Worm (Caenorhabditis elegans): ENCODE measurements around the gene F45G2.7.

The F45G2.7 gene

ce11 chrIII:13464493-13465362 lies 30.4 kb upstream of the F45G2.7 start, which contains the start of gene kel-3 (continued):
- peak; percentile 70 for TF ChIP-seq mes-2 (tag; optimal IDR thresholded peaks at IDR 0.05; ENCODE audit: poor library complexity, severe bottlenecking)
- peak; percentile 96 for TF ChIP-seq zfp-3 (GFP tag; conservative IDR thresholded peaks at IDR 0.05)
- no peak for TF ChIP-seq ceh-28 (tag; optimal IDR thresholded peaks at IDR 0.05)
- TF ChIP-seq ama-1 (optimal IDR thresholded peaks at IDR 0.05): peak; percentile 99
- TF ChIP-seq nhr-77 (tag; optimal IDR thresholded peaks at IDR 0.05): peak; percentile 88
- peak; percentile 70 for TF ChIP-seq tra-1 (GFP tag; IDR thresholded peaks at IDR 0.05)
- TF ChIP-seq nhr-102 (tag; optimal IDR thresholded peaks at IDR 0.05): peak; percentile 90
- TF ChIP-seq set-16 (GFP tag; IDR thresholded peaks at IDR 0.05): no peak

- no peak for TF ChIP-seq Y5F2A.4 (GFP tag; optimal IDR thresholded peaks at IDR 0.05)
- TF ChIP-seq F10B5.3 (tag; optimal IDR thresholded peaks at IDR 0.05): peak; percentile 70
- TF ChIP-seq R02D3.7 (tag; optimal IDR thresholded peaks at IDR 0.05): no peak
- 0 out of 2 replicates have a peak, but pooled peaks have one; percentile 43 for TF ChIP-seq snpc-1.2 (GFP tag; IDR thresholded peaks at IDR 0.05)
- peak; percentile 93 for TF ChIP-seq nhr-42 (GFP tag; IDR thresholded peaks at IDR 0.05)
- TF ChIP-seq daf-8 (GFP tag; IDR thresholded peaks at IDR 0.05): no peak
- TF ChIP-seq unc-62 (GFP tag; optimal IDR thresholded peaks at IDR 0.05 in 1 of 2): peak in 1 of 2 experiments; percentile 82
- no peak for TF ChIP-seq unc-62 (tag; optimal IDR thresholded peaks at IDR 0.05)
- TF ChIP-seq nhr-11 (tag; optimal IDR thresholded peaks at IDR 0.05): peak; percentile 89
- peak; percentile 89 for TF ChIP-seq lin-38 (GFP tag; IDR thresholded peaks at IDR 0.05)
- peak; percentile 91 for TF ChIP-seq hlh-30 (tag; optimal IDR thresholded peaks at IDR 0.05; ENCODE audit: insufficient read depth)
- no peak for TF ChIP-seq cey-2 (tag; optimal IDR thresholded peaks at IDR 0.05; ENCODE audit: borderline replicate concordance, insufficient read depth)
- no peak for TF ChIP-seq nhr-76 (tag; optimal IDR thresholded peaks at IDR 0.05)
- TF ChIP-seq rbr-2 (tag; optimal IDR thresholded peaks at IDR 0.05): peak; percentile 92
- peak; percentile 95 for TF ChIP-seq mes-2 (tag; optimal IDR thresholded peaks at IDR 0.05; ENCODE audit: poor library complexity, severe bottlenecking)
- no peak for TF ChIP-seq zag-1 (tag; optimal IDR thresholded peaks at IDR 0.05)
- peak; percentile 47 for TF ChIP-seq jun-1 (tag; optimal IDR thresholded peaks at IDR 0.05)
- peak; percentile 45; the same call in 1 of the 2 replicates for TF ChIP-seq lin-1 (GFP tag; IDR thresholded peaks at IDR 0.05)
- peak; percentile 81 for TF ChIP-seq unc-130 (GFP tag; optimal IDR thresholded peaks at IDR 0.05)
- peak; percentile 94 for TF ChIP-seq mep-1 (tag; optimal IDR thresholded peaks at IDR 0.05)
- TF ChIP-seq F37D6.2 (tag; optimal IDR thresholded peaks at IDR 0.05): peak; percentile 85
- TF ChIP-seq hif-1 (tag; optimal IDR thresholded peaks at IDR 0.05): peak in 1 of 2 experiments; percentile 90
- TF ChIP-seq nhr-237 (tag; optimal IDR thresholded peaks at IDR 0.05): no peak
- 0 out of 2 replicates have a peak, but pooled peaks have one; percentile 36 for TF ChIP-seq php-3 (GFP tag; IDR thresholded peaks at IDR 0.05)
- TF ChIP-seq ctbp-1 (GFP tag; IDR thresholded peaks at IDR 0.05): peak; percentile 75
- no peak for TF ChIP-seq dmd-9 (GFP tag; IDR thresholded peaks at IDR 0.05)
- peak; percentile 84 for TF ChIP-seq nhr-77 (tag; optimal IDR thresholded peaks at IDR 0.05)
- peak; percentile 68 for TF ChIP-seq duxl-1 (tag; optimal IDR thresholded peaks at IDR 0.05; ENCODE audit: poor library complexity)
- no peak for TF ChIP-seq dmd-8 (GFP tag; IDR thresholded peaks at IDR 0.05)
- peak; percentile 6 for TF ChIP-seq ztf-7 (tag; optimal IDR thresholded peaks at IDR 0.05)
- TF ChIP-seq ZK337.2 (GFP tag; IDR thresholded peaks at IDR 0.05): peak; percentile 76
- peak; percentile 47; the same call in 1 of the 2 replicates for TF ChIP-seq ceh-44 (GFP tag; IDR thresholded peaks at IDR 0.05)
- peak; percentile 53 for TF ChIP-seq ceh-28 (tag; optimal IDR thresholded peaks at IDR 0.05)
- TF ChIP-seq lin-39 (tag; optimal IDR thresholded peaks at IDR 0.05): no peak
- TF ChIP-seq D1046.2 (GFP tag; IDR thresholded peaks at IDR 0.05): peak; percentile 77; the same call in 1 of the 2 replicates
- TF ChIP-seq lsy-2 (tag; optimal IDR thresholded peaks at IDR 0.05): peak; percentile 98 to 99
- TF ChIP-seq lin-29 (GFP tag; IDR thresholded peaks at IDR 0.05): peak; percentile 78
- peak; percentile 91 for TF ChIP-seq lin-13 (GFP tag; optimal IDR thresholded peaks at IDR 0.05)
- TF ChIP-seq saeg-2 (GFP tag; IDR thresholded peaks at IDR 0.05): peak; percentile 86
- no peak for TF ChIP-seq nhr-10 (tag; optimal IDR thresholded peaks at IDR 0.05)
Observed at ce11 chrIII:13462965-13463783, 28.9 kb upstream of the F45G2.7 start, which contains the start of gene ant-1.1. ant-1.1 (plus strand) TSS chrIII:13463163.

Measured in whole organism, L4 larva.